Worm (Caenorhabditis elegans): ENCODE results near the gene che-10.

Gene che-10

DNA sequence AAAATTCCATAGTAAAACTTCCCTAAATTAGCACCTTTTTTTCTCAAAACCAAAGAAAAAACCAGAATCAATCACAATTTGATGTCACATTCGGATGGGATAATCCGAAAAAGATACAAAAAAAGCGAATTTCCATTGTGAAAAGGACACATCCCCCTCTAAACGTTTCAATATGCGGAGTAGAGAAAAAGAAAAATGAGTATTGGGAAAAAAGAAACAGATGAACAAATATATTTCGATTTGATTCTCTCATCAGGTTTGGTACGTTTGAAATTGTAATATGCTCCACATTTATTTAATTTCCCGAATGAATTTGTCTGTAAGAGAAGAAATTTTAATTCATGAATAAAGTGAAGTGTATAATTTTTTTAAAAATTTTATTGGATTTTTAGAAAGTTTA lies 20.1 kb upstream of the che-10 start:
- TF ChIP-seq B0310.2 (tag; optimal IDR thresholded peaks at IDR 0.05) (no peak), ceh-36 (tag; optimal IDR thresholded peaks at IDR 0.05) (no peak), F13C5.2 (tag; optimal IDR thresholded peaks at IDR 0.05) (no peak), aly-1 (tag; optimal IDR thresholded peaks at IDR 0.05) (no peak), pes-1 (GFP tag; IDR thresholded peaks at IDR 0.05) (no peak), hmbx-1 (tag; optimal IDR thresholded peaks at IDR 0.05) (no peak), hnd-1 (tag; optimal IDR thresholded peaks at IDR 0.05) (no peak), sea-1 (GFP tag; conservative IDR thresholded peaks at IDR 0.05) (no peak), ama-1 (optimal IDR thresholded peaks at IDR 0.05) (no peak), hmg-4 (GFP tag; optimal IDR thresholded peaks at IDR 0.05) (no peak), tbx-37 (GFP tag; conservative IDR thresholded peaks at IDR 0.05) (no peak), ceh-13 (GFP tag; optimal IDR thresholded peaks at IDR 0.05) (no peak), scrt-1 (GFP tag; IDR thresholded peaks at IDR 0.05) (no peak), tbx-11 (GFP tag; IDR thresholded peaks at IDR 0.05) (no peak), flt-1 (GFP tag; IDR thresholded peaks at IDR 0.05) (no peak), tra-4 (tag; optimal IDR thresholded peaks at IDR 0.05) (no peak)

DNA sequence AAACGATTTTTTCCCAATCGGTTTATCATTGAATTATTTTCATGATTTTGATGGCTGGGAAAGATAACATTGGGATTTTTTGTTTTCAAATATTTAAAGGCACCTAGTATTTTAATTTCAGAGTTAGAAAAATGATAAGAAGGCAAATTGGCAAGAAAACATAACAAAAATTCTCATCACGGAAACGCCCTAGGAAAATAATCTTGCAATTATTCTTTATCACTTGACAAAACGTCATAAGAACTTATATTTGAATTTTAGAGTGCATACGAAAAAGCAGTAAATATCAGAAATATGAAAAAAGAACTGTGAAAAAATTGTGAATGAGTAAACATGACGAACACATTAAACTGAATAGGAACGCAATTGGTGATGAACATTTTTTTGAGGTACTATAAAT lies 19.2 kb upstream of the che-10 start:
- no peak for TF ChIP-seq sea-1 (GFP tag; conservative IDR thresholded peaks at IDR 0.05)
- no peak for TF ChIP-seq ama-1 (optimal IDR thresholded peaks at IDR 0.05)
- TF ChIP-seq scrt-1 (GFP tag; IDR thresholded peaks at IDR 0.05), result no peak
- no peak for TF ChIP-seq ceh-36 (tag; optimal IDR thresholded peaks at IDR 0.05)
- TF ChIP-seq F13C5.2 (tag; optimal IDR thresholded peaks at IDR 0.05), result no peak
- no peak for TF ChIP-seq tbx-11 (GFP tag; IDR thresholded peaks at IDR 0.05)
- no peak for TF ChIP-seq tra-4 (tag; optimal IDR thresholded peaks at IDR 0.05)
- no peak for TF ChIP-seq tbx-37 (GFP tag; conservative IDR thresholded peaks at IDR 0.05)
- no peak for TF ChIP-seq B0310.2 (tag; optimal IDR thresholded peaks at IDR 0.05)
- no peak for TF ChIP-seq hmbx-1 (tag; optimal IDR thresholded peaks at IDR 0.05)
- no peak for TF ChIP-seq ets-7 (tag; optimal IDR thresholded peaks at IDR 0.05)
- TF ChIP-seq pes-1 (GFP tag; IDR thresholded peaks at IDR 0.05), result no peak
- TF ChIP-seq hnd-1 (tag; optimal IDR thresholded peaks at IDR 0.05), result no peak

DNA sequence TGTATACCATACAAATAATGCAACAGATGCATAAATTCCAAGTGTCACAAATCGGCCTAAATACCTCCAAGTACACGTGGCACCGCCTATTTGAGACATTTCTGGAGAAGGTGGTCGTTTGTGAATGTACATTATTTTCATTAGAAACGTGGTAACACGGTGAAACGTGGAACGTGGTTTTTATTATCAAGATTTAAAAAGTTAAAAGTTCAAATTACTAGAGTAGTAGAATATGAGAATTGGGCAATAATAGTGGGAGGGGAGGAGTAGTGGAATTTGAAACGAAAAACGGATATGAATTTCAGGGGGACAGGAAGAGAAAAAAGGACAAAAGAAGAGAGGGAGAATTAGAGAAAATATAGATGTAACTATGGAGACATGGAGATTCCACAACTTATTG lies 17.7 kb upstream of the che-10 start, which contains the start of gene fut-6:
TSS of gene fut-6 (minus strand) at position 101 of the 400 bp plus-strand sequence.
- TF ChIP-seq ceh-36 (tag; optimal IDR thresholded peaks at IDR 0.05) (no peak), hmbx-1 (tag; optimal IDR thresholded peaks at IDR 0.05) (no peak), B0310.2 (tag; optimal IDR thresholded peaks at IDR 0.05) (no peak), ama-1 (optimal IDR thresholded peaks at IDR 0.05) (no peak), scrt-1 (GFP tag; IDR thresholded peaks at IDR 0.05) (no peak), pes-1 (GFP tag; IDR thresholded peaks at IDR 0.05) (no peak), ceh-13 (GFP tag; optimal IDR thresholded peaks at IDR 0.05) (no peak), sea-1 (GFP tag; conservative IDR thresholded peaks at IDR 0.05) (no peak), flt-1 (GFP tag; IDR thresholded peaks at IDR 0.05) (no peak), ets-7 (tag; optimal IDR thresholded peaks at IDR 0.05) (no peak), hnd-1 (tag; optimal IDR thresholded peaks at IDR 0.05) (no peak), tbx-11 (GFP tag; IDR thresholded peaks at IDR 0.05) (no peak), tbx-37 (GFP tag; conservative IDR thresholded peaks at IDR 0.05) (no peak), tra-4 (tag; optimal IDR thresholded peaks at IDR 0.05) (no peak), aly-1 (tag; optimal IDR thresholded peaks at IDR 0.05) (no peak), F13C5.2 (tag; optimal IDR thresholded peaks at IDR 0.05) (no peak), hmg-4 (GFP tag; optimal IDR thresholded peaks at IDR 0.05) (no peak)

ce11 chrII:4650072-4650471 lies 11.9 kb upstream of the che-10 start:
- TF ChIP-seq tbx-11 (GFP tag; IDR thresholded peaks at IDR 0.05) (no peak), B0310.2 (tag; optimal IDR thresholded peaks at IDR 0.05) (no peak), tra-4 (tag; optimal IDR thresholded peaks at IDR 0.05) (no peak), tbx-37 (GFP tag; conservative IDR thresholded peaks at IDR 0.05) (no peak), ceh-36 (tag; optimal IDR thresholded peaks at IDR 0.05) (no peak), ama-1 (optimal IDR thresholded peaks at IDR 0.05) (no peak), scrt-1 (GFP tag; IDR thresholded peaks at IDR 0.05) (no peak), ets-7 (tag; optimal IDR thresholded peaks at IDR 0.05) (no peak), F13C5.2 (tag; optimal IDR thresholded peaks at IDR 0.05) (no peak), aly-1 (tag; optimal IDR thresholded peaks at IDR 0.05) (no peak), flt-1 (GFP tag; IDR thresholded peaks at IDR 0.05) (no peak), sea-1 (GFP tag; conservative IDR thresholded peaks at IDR 0.05) (no peak), ceh-13 (GFP tag; optimal IDR thresholded peaks at IDR 0.05) (no peak)

DNA sequence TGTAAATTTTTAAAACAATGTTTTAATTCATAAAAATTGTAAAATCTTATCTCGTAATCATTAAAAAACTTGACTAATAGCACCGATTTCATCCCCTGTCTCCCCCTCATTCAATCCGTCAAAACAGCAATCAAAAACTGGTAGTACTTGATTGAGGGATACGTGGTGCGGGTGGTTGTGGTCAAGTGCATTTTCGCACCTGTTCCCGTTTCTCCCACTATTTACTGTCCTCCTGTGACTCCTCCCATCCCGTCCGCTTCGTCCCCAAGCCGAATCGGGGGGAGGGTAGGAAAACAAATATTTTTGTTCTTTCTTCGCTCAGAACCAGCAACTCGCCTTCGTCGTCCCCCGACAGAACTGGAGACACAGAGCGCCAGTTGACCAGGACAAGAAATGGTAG lies 10.6 kb upstream of the che-10 start, which contains the start of gene lgc-27:
TSS of gene lgc-27 (plus strand) at position 301 of the 400 bp plus-strand sequence.
- TF ChIP-seq pes-1 (GFP tag; IDR thresholded peaks at IDR 0.05) (no peak), hmg-4 (GFP tag; optimal IDR thresholded peaks at IDR 0.05) (no peak), tbx-11 (GFP tag; IDR thresholded peaks at IDR 0.05) (no peak), ama-1 (optimal IDR thresholded peaks at IDR 0.05) (no peak), scrt-1 (GFP tag; IDR thresholded peaks at IDR 0.05) (no peak), sea-1 (GFP tag; conservative IDR thresholded peaks at IDR 0.05) (no peak), aly-1 (tag; optimal IDR thresholded peaks at IDR 0.05) (no peak), ets-7 (tag; optimal IDR thresholded peaks at IDR 0.05) (no peak), ceh-36 (tag; optimal IDR thresholded peaks at IDR 0.05) (no peak), tbx-37 (GFP tag; conservative IDR thresholded peaks at IDR 0.05) (no peak), ceh-13 (GFP tag; optimal IDR thresholded peaks at IDR 0.05) (no peak), F13C5.2 (tag; optimal IDR thresholded peaks at IDR 0.05) (no peak), hnd-1 (tag; optimal IDR thresholded peaks at IDR 0.05) (no peak), tra-4 (tag; optimal IDR thresholded peaks at IDR 0.05) (no peak), B0310.2 (tag; optimal IDR thresholded peaks at IDR 0.05) (no peak), hmbx-1 (tag; optimal IDR thresholded peaks at IDR 0.05) (no peak), flt-1 (GFP tag; IDR thresholded peaks at IDR 0.05) (no peak)

- no peak for TF ChIP-seq tra-4 (tag; optimal IDR thresholded peaks at IDR 0.05)
- TF ChIP-seq ama-1 (optimal IDR thresholded peaks at IDR 0.05), result no peak
- no peak for TF ChIP-seq ets-7 (tag; optimal IDR thresholded peaks at IDR 0.05)
- TF ChIP-seq tbx-11 (GFP tag; IDR thresholded peaks at IDR 0.05), result no peak
Measured at ce11 chrII:4640748-4641147, 2.6 kb upstream of the che-10 start.

ce11 chrII:4638891-4639290 lies 750 bp upstream of the che-10 start:
- no peak for TF ChIP-seq tbx-37 (GFP tag; conservative IDR thresholded peaks at IDR 0.05)

DNA sequence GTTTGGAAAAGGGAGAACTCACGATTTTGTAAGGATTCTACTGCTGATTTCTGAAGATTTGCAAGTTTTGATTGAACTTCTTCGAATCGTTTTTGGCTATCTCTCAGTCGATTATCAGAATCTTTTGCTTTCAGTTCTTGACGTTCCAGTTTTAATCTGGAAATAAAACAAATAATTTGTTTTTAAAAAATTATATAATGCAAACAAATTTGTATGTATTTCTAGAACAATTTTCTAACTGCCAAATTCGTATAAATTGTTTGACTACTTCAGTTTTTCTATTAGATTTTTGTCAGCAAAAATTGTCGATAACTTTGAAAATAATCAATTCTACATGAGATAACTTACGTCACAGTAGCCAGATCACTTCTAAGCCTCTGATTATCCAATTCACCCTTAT lies 6.7 kb downstream of the che-10 start:
- TF ChIP-seq tbx-11 (GFP tag; IDR thresholded peaks at IDR 0.05), result no peak
- TF ChIP-seq hmbx-1 (tag; optimal IDR thresholded peaks at IDR 0.05), result no peak
- TF ChIP-seq F13C5.2 (tag; optimal IDR thresholded peaks at IDR 0.05), result no peak
- TF ChIP-seq ama-1 (optimal IDR thresholded peaks at IDR 0.05), result no peak
- TF ChIP-seq hnd-1 (tag; optimal IDR thresholded peaks at IDR 0.05), result no peak
- no peak for TF ChIP-seq tra-4 (tag; optimal IDR thresholded peaks at IDR 0.05)
- TF ChIP-seq tbx-37 (GFP tag; conservative IDR thresholded peaks at IDR 0.05), result no peak
- TF ChIP-seq hmg-4 (GFP tag; optimal IDR thresholded peaks at IDR 0.05), result no peak
